Fruit fly (Drosophila melanogaster) whole organism, embryonic: ENCODE measurements around the gene UQCR-C2.

Experiments
- B-H2 ChIP-seq: fragments of 200-800 bp; sonication (Bioruptor generic); optimal IDR thresholded peaks from 2 replicates; lab custom pipeline; 2018; ENCODE audit warnings: missing biosample characterization, mild to moderate bottlenecking, missing genetic modification characterization
- CG12071 ChIP-seq: fragments of 200-800 bp; sonication (Bioruptor generic); optimal IDR thresholded peaks from 3 replicates; lab custom pipeline; 2018; ENCODE audit warnings: missing biosample characterization, mild to moderate bottlenecking, missing genetic modification characterization
- CG13624 ChIP-seq: fragments of 200-800 bp; sonication (Bioruptor generic); optimal IDR thresholded peaks from 2 replicates; lab custom pipeline; 2016; ENCODE audit warnings: missing biosample characterization, missing genetic modification characterization
- CG14014 ChIP-seq: fragments of 200-800 bp; sonication (Bioruptor generic); IDR thresholded peaks from 2 replicates; pipeline ENCODE4 v1.3.6; 2022; ENCODE audit warnings: missing biosample characterization, missing genetic modification characterization
- CG14441 ChIP-seq: fragments of 200-800 bp; sonication (Bioruptor generic); IDR thresholded peaks from 2 replicates; pipeline ENCODE4 v1.3.6; 2022; ENCODE audit warnings: missing biosample characterization, missing genetic modification characterization
- CG17612 ChIP-seq: fragments of 200-800 bp; sonication (Bioruptor generic); IDR thresholded peaks from 2 replicates; pipeline ENCODE4 v1.3.6; 2022; ENCODE audit warnings: missing biosample characterization, missing genetic modification characterization
- CG18764 ChIP-seq: fragments of 200-800 bp; sonication (Bioruptor generic); optimal IDR thresholded peaks from 3 replicates; lab custom pipeline; 2016; ENCODE audit warnings: missing biosample characterization, missing genetic modification characterization
- CG2199 ChIP-seq: fragments of 200-800 bp; sonication (Bioruptor generic); IDR thresholded peaks from 3 replicates; pipeline ENCODE4 v1.3.6; 2022; ENCODE audit warnings: missing biosample characterization, missing genetic modification characterization
- CG2875 ChIP-seq: fragments of 200-800 bp; sonication (Bioruptor generic); optimal IDR thresholded peaks from 2 replicates; lab custom pipeline; 2017; ENCODE audit warnings: missing biosample characterization, mild to moderate bottlenecking, missing genetic modification characterization, missing genetic modification reagents
- CG2889 ChIP-seq: fragments of 200-800 bp; sonication (Bioruptor generic); IDR thresholded peaks from 3 replicates; pipeline ENCODE4 v1.3.6; 2022; ENCODE audit warnings: missing biosample characterization, missing genetic modification characterization
- CG30403 ChIP-seq: fragments of 200-800 bp; sonication (Bioruptor generic); optimal IDR thresholded peaks from 3 replicates; lab custom pipeline; 2016; ENCODE audit warnings: missing biosample characterization, missing genetic modification characterization
- CG33557 ChIP-seq: fragments of 200-800 bp; sonication (Bioruptor generic); optimal IDR thresholded peaks from 2 replicates; lab custom pipeline; 2019; ENCODE audit warnings: missing biosample characterization, mild to moderate bottlenecking, missing genetic modification characterization, moderate library complexity
- CG4617 ChIP-seq: fragments of 200-800 bp; sonication (Bioruptor generic); optimal IDR thresholded peaks from 3 replicates; lab custom pipeline; 2016; ENCODE audit warnings: missing biosample characterization, missing genetic modification characterization, borderline replicate concordance
- CG6272 ChIP-seq: fragments of 200-800 bp; sonication (Bioruptor generic); IDR thresholded peaks from 2 replicates; pipeline ENCODE4 v1.3.6; 2022; ENCODE audit warnings: missing biosample characterization, missing genetic modification characterization
- CG7357 ChIP-seq: fragments of 200-800 bp; sonication (Bioruptor generic); IDR thresholded peaks from 3 replicates; pipeline ENCODE4 v1.3.6; 2022; ENCODE audit warnings: missing biosample characterization, missing genetic modification characterization
- CG7839 ChIP-seq: fragments of 200-800 bp; sonication (Bioruptor generic); optimal IDR thresholded peaks from 3 replicates; lab custom pipeline; 2018; ENCODE audit warnings: missing biosample characterization, mild to moderate bottlenecking, missing genetic modification characterization, moderate library complexity
- CG7928 ChIP-seq: fragments of 200-800 bp; sonication (Bioruptor generic); optimal IDR thresholded peaks from 2 replicates; lab custom pipeline; 2017; ENCODE audit warnings: missing biosample characterization, mild to moderate bottlenecking, missing genetic modification characterization
- CG8924 ChIP-seq: fragments of 200-800 bp; optimal IDR thresholded peaks from 3 replicates; lab custom pipeline; 2019; ENCODE audit warnings: missing biosample characterization, mild to moderate bottlenecking, missing genetic modification characterization, moderate library complexity
- Camta ChIP-seq: fragments of 200-800 bp; sonication (Bioruptor generic); optimal IDR thresholded peaks from 2 replicates; lab custom pipeline; 2016; ENCODE audit warnings: missing biosample characterization, missing genetic modification characterization
- CkIIα-i1 ChIP-seq: fragments of 200-800 bp; sonication (Bioruptor generic); IDR thresholded peaks from 2 replicates; pipeline ENCODE4 v1.3.6; 2022; ENCODE audit warnings: missing biosample characterization, missing genetic modification characterization
- Dll ChIP-seq: fragments of 200-800 bp; sonication (Bioruptor generic); IDR thresholded peaks from 4 replicates; pipeline ENCODE4 v1.3.6; 2022; ENCODE audit warnings: missing biosample characterization, missing genetic modification characterization; ENCODE audit not compliant: partially characterized antibody
- Elba2 ChIP-seq: fragments of 200-800 bp; sonication (Bioruptor generic); optimal IDR thresholded peaks from 3 replicates; lab custom pipeline; 2016; ENCODE audit warnings: missing biosample characterization, missing genetic modification characterization
- HLHmδ ChIP-seq: fragments of 200-800 bp; sonication (Bioruptor generic); optimal IDR thresholded peaks from 2 replicates; lab custom pipeline; 2018; ENCODE audit warnings: missing biosample characterization, mild to moderate bottlenecking, missing genetic modification characterization, moderate library complexity
- MESR4 ChIP-seq: fragments of 200-800 bp; sonication (Bioruptor generic); optimal IDR thresholded peaks from 2 replicates; lab custom pipeline; 2018; ENCODE audit warnings: missing biosample characterization, mild to moderate bottlenecking, missing genetic modification characterization, moderate library complexity
- NK7.1 ChIP-seq: fragments of 200-800 bp; sonication (Bioruptor generic); optimal IDR thresholded peaks from 3 replicates; lab custom pipeline; 2016; ENCODE audit warnings: missing biosample characterization, missing genetic modification characterization
- Scr ChIP-seq: fragments of 200-800 bp; sonication (Bioruptor generic); IDR thresholded peaks from 2 replicates; pipeline ENCODE4 v1.3.6; 2022; ENCODE audit warnings: missing biosample characterization, missing genetic modification characterization; ENCODE audit not compliant: partially characterized antibody
- Sin3A ChIP-seq: fragments of >200 bp; optimal IDR thresholded peaks from 2 replicates; lab custom pipeline; 2018
- Spps ChIP-seq: fragments of 200-800 bp; sonication (Bioruptor generic); optimal IDR thresholded peaks from 2 replicates; lab custom pipeline; 2018; ENCODE audit warnings: missing biosample characterization, mild to moderate bottlenecking, missing genetic modification characterization
- ab ChIP-seq: fragments of 200-800 bp; sonication (Bioruptor generic); optimal IDR thresholded peaks from 2 replicates; lab custom pipeline; 2016; ENCODE audit warnings: missing biosample characterization, missing genetic modification characterization
- ato ChIP-seq: fragments of 200-800 bp; sonication (Bioruptor generic); IDR thresholded peaks from 2 replicates; pipeline ENCODE4 v1.3.6; 2022; ENCODE audit warnings: missing biosample characterization, missing genetic modification characterization; ENCODE audit not compliant: partially characterized antibody
- bab2 ChIP-seq: fragments of 200-800 bp; sonication (Bioruptor generic); optimal IDR thresholded peaks from 2 replicates; lab custom pipeline; 2016; ENCODE audit warnings: missing biosample characterization, missing genetic modification characterization
- br ChIP-seq: fragments of >200 bp; optimal IDR thresholded peaks from 2 replicates; lab custom pipeline; 2017
- dati ChIP-seq: fragments of 200-800 bp; sonication (Bioruptor generic); IDR thresholded peaks from 2 replicates; pipeline ENCODE4 v1.3.6; 2022; ENCODE audit warnings: missing biosample characterization, missing genetic modification characterization
- ewg ChIP-seq: fragments of 200-800 bp; sonication (Bioruptor generic); optimal IDR thresholded peaks from 3 replicates; lab custom pipeline; 2017; ENCODE audit warnings: mild to moderate bottlenecking, missing biosample characterization, missing genetic modification reagents, missing genetic modification characterization
- gsb-n ChIP-seq: fragments of 200-800 bp; sonication (Bioruptor generic); optimal IDR thresholded peaks from 3 replicates; lab custom pipeline; 2018; ENCODE audit warnings: missing biosample characterization, mild to moderate bottlenecking, missing genetic modification characterization
- hkb ChIP-seq, 2 experiments: fragments of 200-800 bp in 1 of 2; fragments of >200 bp in 1 of 2; sonication (Bioruptor generic) in 1 of 2; IDR thresholded peaks in 1 of 2; optimal IDR thresholded peaks in 1 of 2; 2 replicates each; pipeline versions ENCODE4 v1.3.6 to Lab custom; 2017 to 2022; ENCODE audit warnings: missing biosample characterization in 1 of 2, missing genetic modification characterization in 1 of 2
- klu ChIP-seq: fragments of 200-800 bp; sonication (Bioruptor generic); IDR thresholded peaks from 2 replicates; pipeline ENCODE4 v1.3.6; 2022; ENCODE audit warnings: missing biosample characterization, missing genetic modification characterization
- nerfin-2 ChIP-seq: fragments of 200-800 bp; sonication (Bioruptor generic); IDR thresholded peaks from 2 replicates; pipeline ENCODE4 v1.3.6; 2022; ENCODE audit warnings: missing biosample characterization, missing genetic modification characterization; ENCODE audit not compliant: partially characterized antibody
- pho ChIP-seq: fragments of 200-800 bp; sonication (Bioruptor generic); optimal IDR thresholded peaks from 2 replicates; lab custom pipeline; 2016; ENCODE audit warnings: missing biosample characterization, missing genetic modification characterization
- pita ChIP-seq: fragments of 200-800 bp; sonication (Bioruptor generic); optimal IDR thresholded peaks from 2 replicates; lab custom pipeline; 2017; ENCODE audit warnings: missing biosample characterization, mild to moderate bottlenecking, missing genetic modification characterization
- psq ChIP-seq: fragments of 200-800 bp; sonication (Bioruptor generic); optimal IDR thresholded peaks from 2 replicates; lab custom pipeline; 2017; ENCODE audit warnings: missing biosample characterization, missing genetic modification characterization
- pzg ChIP-seq: fragments of 200-800 bp; sonication (Bioruptor generic); optimal IDR thresholded peaks from 3 replicates; lab custom pipeline; 2018; ENCODE audit warnings: missing biosample characterization, mild to moderate bottlenecking, missing genetic modification characterization, moderate library complexity
- rib ChIP-seq: fragments of 200-800 bp; sonication (Bioruptor generic); IDR thresholded peaks from 2 replicates; pipeline ENCODE4 v1.3.6; 2022; ENCODE audit warnings: missing biosample characterization, missing genetic modification characterization
- slbo ChIP-seq: fragments of 200-800 bp; sonication (Bioruptor generic); IDR thresholded peaks from 2 replicates; pipeline ENCODE4 v1.3.6; 2022; ENCODE audit warnings: missing biosample characterization, missing genetic modification characterization
- sna ChIP-seq: fragments of 200-800 bp; sonication (Bioruptor generic); IDR thresholded peaks from 2 replicates; pipeline ENCODE4 v1.3.6; 2022; ENCODE audit warnings: missing biosample characterization, missing genetic modification characterization; ENCODE audit not compliant: partially characterized antibody
- ttk ChIP-seq: fragments of 200-800 bp; sonication (Bioruptor generic); IDR thresholded peaks from 2 replicates; pipeline ENCODE4 v2.1.2; 2022; ENCODE audit warnings: missing biosample characterization, missing genetic modification characterization
- tup ChIP-seq: fragments of 200-800 bp; sonication (Bioruptor generic); optimal IDR thresholded peaks from 2 replicates; lab custom pipeline; 2016; ENCODE audit warnings: missing biosample characterization, mild to moderate bottlenecking, missing genetic modification characterization, moderate library complexity
- twi ChIP-seq: fragments of 200-800 bp; optimal IDR thresholded peaks from 2 replicates; lab custom pipeline; 2019; ENCODE audit warnings: missing biosample characterization, mild to moderate bottlenecking, missing genetic modification characterization, moderate library complexity
- unpg ChIP-seq: fragments of 200-800 bp; sonication (Bioruptor generic); optimal IDR thresholded peaks from 3 replicates; lab custom pipeline; 2018; ENCODE audit warnings: missing biosample characterization, mild to moderate bottlenecking, missing genetic modification characterization, moderate library complexity
- usp ChIP-seq: fragments of >200 bp; optimal IDR thresholded peaks from 2 replicates; lab custom pipeline; 2017; ENCODE audit warnings: missing biosample characterization, missing genetic modification characterization
- zf30C ChIP-seq: fragments of 200-800 bp; sonication (Bioruptor generic); optimal IDR thresholded peaks from 3 replicates; lab custom pipeline; 2018; ENCODE audit warnings: missing biosample characterization, mild to moderate bottlenecking, missing genetic modification characterization

Gene UQCR-C2

dm6 chr3L:16609120-16609519, 25.2 kb downstream of the UQCR-C2 start, which contains the start of gene CG4098 (continued):
- TF ChIP-seq CG8924: peak; percentile 1
- no peak for TF ChIP-seq NK7.1
- 0 out of 4 replicates have a peak, but pooled peaks have one; percentile 29 for TF ChIP-seq Dll (GFP tag; lab: Robert Waterston, UW)
- no peak for TF ChIP-seq CG18764 (GFP tag; lab: Kevin White, UChicago)
- peak; percentile 77; the same call in 2 of the 3 replicates for TF ChIP-seq CG2199 (GFP tag; lab: Robert Waterston, UW)
- TF ChIP-seq Camta: peak; percentile 48
- peak; percentile 59 for TF ChIP-seq CG13624
- peak; percentile 24 for TF ChIP-seq CG12071 (GFP tag; lab: Kevin White, UChicago)
- TF ChIP-seq dati (GFP tag; lab: Robert Waterston, UW): no peak
- peak; percentile 33 for TF ChIP-seq MESR4 (GFP tag; lab: Kevin White, UChicago)
- TF ChIP-seq CG6272 (GFP tag; lab: Robert Waterston, UW): peak; percentile 31; the same call in 1 of the 2 replicates
- TF ChIP-seq CG33557: no peak
- peak; percentile 35 for TF ChIP-seq CG7928 (GFP tag; lab: Kevin White, UChicago)
- peak; percentile 68 for TF ChIP-seq pzg (GFP tag; lab: Kevin White, UChicago)
- no peak for TF ChIP-seq pita (GFP tag; lab: Kevin White, UChicago)
- TF ChIP-seq Sin3A (lab: Kevin White, UChicago): peak; percentile 17
- TF ChIP-seq hkb (optimal IDR thresholded peaks at IDR 0.05; lab: Kevin White, UChicago): no peak
- TF ChIP-seq hkb (GFP tag; IDR thresholded peaks at IDR 0.05; lab: Robert Waterston, UW): 0 out of 2 replicates have a peak, but pooled peaks have one; percentile 34
- TF ChIP-seq ttk (GFP tag; lab: Robert Waterston, UW): peak; percentile 52; the same call in 1 of the 2 replicates
- TF ChIP-seq ewg: no peak
- peak; percentile 71 for TF ChIP-seq CG4617 (GFP tag; lab: Kevin White, UChicago)
- TF ChIP-seq HLHmδ (GFP tag; lab: Kevin White, UChicago): no peak
- TF ChIP-seq Elba2 (GFP tag; lab: Kevin White, UChicago): no peak
- TF ChIP-seq bab2 (GFP tag; lab: Kevin White, UChicago): peak; percentile 59
- no peak for TF ChIP-seq ato (GFP tag; lab: Robert Waterston, UW)
- peak; percentile 57; the same call in 1 of the 3 replicates for TF ChIP-seq CG2889 (GFP tag; lab: Robert Waterston, UW)
- peak; percentile 49 for TF ChIP-seq unpg (GFP tag; lab: Kevin White, UChicago)
- no peak for TF ChIP-seq Spps
- peak; percentile 12 for TF ChIP-seq ab (GFP tag; lab: Kevin White, UChicago)
- peak; percentile 64 for TF ChIP-seq CG30403
- no peak for TF ChIP-seq Scr (GFP tag; lab: Robert Waterston, UW)
- TF ChIP-seq nerfin-2 (GFP tag; lab: Robert Waterston, UW): no peak
- peak; percentile 58 for TF ChIP-seq pho (GFP tag; lab: Kevin White, UChicago)
- TF ChIP-seq rib: no peak
- TF ChIP-seq slbo (GFP tag; lab: Robert Waterston, UW): peak; percentile 92
- no peak for TF ChIP-seq psq
- no peak for TF ChIP-seq sna (GFP tag; lab: Robert Waterston, UW)
- TF ChIP-seq B-H2 (GFP tag; lab: Kevin White, UChicago): peak; percentile 40
- no peak for TF ChIP-seq zf30C (GFP tag; lab: Kevin White, UChicago)
- no peak for TF ChIP-seq tup (GFP tag; lab: Kevin White, UChicago)
- peak; percentile 37; the same call in 1 of the 3 replicates for TF ChIP-seq CG7357 (GFP tag; lab: Robert Waterston, UW)
- peak; percentile 30; the same call in 1 of the 2 replicates for TF ChIP-seq CG17612 (GFP tag; lab: Robert Waterston, UW)
- no peak for TF ChIP-seq br (lab: Kevin White, UChicago)
- peak; percentile 69 for TF ChIP-seq CG14441 (GFP tag; lab: Robert Waterston, UW)
- no peak for TF ChIP-seq gsb-n (tag; lab: Kevin White, UChicago)
- TF ChIP-seq CG2875 (GFP tag; lab: Kevin White, UChicago): no peak
- no peak for TF ChIP-seq klu (GFP tag; lab: Robert Waterston, UW)
- no peak for TF ChIP-seq twi (tag; lab: Kevin White, UChicago)
- TF ChIP-seq CG14014 (GFP tag; lab: Robert Waterston, UW): peak; percentile 81
- TF ChIP-seq usp: no peak
- peak; percentile 44 for TF ChIP-seq CG7839 (tag; lab: Kevin White, UChicago)
- TF ChIP-seq CkIIα-i1: no peak
